Worm (Caenorhabditis elegans) whole organism, young adult: ENCODE data around the gene dhgd-1.

Source experiments
- B0035.1 ChIP-seq: sonication (generic microtip); optimal IDR thresholded peaks from 2 replicates; lab custom pipeline; 2016; ENCODE audit warnings: missing genetic modification characterization, mild to moderate bottlenecking, missing compliant biosample characterization, missing genotype, missing genetic modification reagents
- C06A6.2 ChIP-seq: fragments of 200-800 bp; sonication (Bioruptor generic); conservative IDR thresholded peaks from 2 replicates; pipeline ENCODE4 v1.3.6; 2022; ENCODE audit warnings: missing genetic modification characterization, missing compliant biosample characterization
- C17E4.6 ChIP-seq: fragments of 200-800 bp; sonication (Bioruptor generic); IDR thresholded peaks from 2 replicates; pipeline ENCODE4 v1.3.6; 2022; ENCODE audit warnings: missing genetic modification reagents, missing genetic modification characterization, missing compliant biosample characterization
- F10E7.11 ChIP-seq: sonication (generic microtip); optimal IDR thresholded peaks from 2 replicates; lab custom pipeline; 2017; ENCODE audit warnings: mild to moderate bottlenecking, missing genetic modification characterization, moderate library complexity, missing compliant biosample characterization
- F49E8.2 ChIP-seq: sonication (generic microtip); optimal IDR thresholded peaks from 3 replicates; lab custom pipeline; 2017; ENCODE audit warnings: missing genetic modification characterization, mild to moderate bottlenecking, missing compliant biosample characterization, antibody characterized with exemption, moderate library complexity; ENCODE audit not compliant: insufficient read depth
- F52B5.7 ChIP-seq: sonication (generic microtip); optimal IDR thresholded peaks from 2 replicates; lab custom pipeline; 2016; ENCODE audit warnings: mild to moderate bottlenecking, missing genetic modification characterization, missing compliant biosample characterization
- F57C9.4 ChIP-seq: sonication (generic microtip); optimal IDR thresholded peaks from 2 replicates; lab custom pipeline; 2017; ENCODE audit warnings: mild to moderate bottlenecking, missing genetic modification characterization, missing compliant biosample characterization
- Y53F4B.3 ChIP-seq: fragments of 200-800 bp; sonication (Bioruptor generic); IDR thresholded peaks from 2 replicates; pipeline ENCODE4 v1.3.6; 2022; ENCODE audit warnings: missing genetic modification reagents, missing genetic modification characterization, missing compliant biosample characterization
- Y79H2A.3 ChIP-seq: fragments of 200-800 bp; sonication (Bioruptor generic); conservative IDR thresholded peaks from 2 replicates; pipeline ENCODE4 v1.3.6; 2022; ENCODE audit warnings: missing genetic modification reagents, missing genetic modification characterization, missing compliant biosample characterization
- Y95B8A.8 ChIP-seq: fragments of 200-800 bp; sonication (Bioruptor generic); IDR thresholded peaks from 2 replicates; pipeline ENCODE4 v1.3.6; 2022; ENCODE audit warnings: missing genetic modification reagents, missing genetic modification characterization, missing compliant biosample characterization
- ZK185.1 ChIP-seq: sonication (generic microtip); optimal IDR thresholded peaks from 2 replicates; lab custom pipeline; 2016; ENCODE audit warnings: mild to moderate bottlenecking, missing genetic modification characterization, missing compliant biosample characterization; ENCODE audit not compliant: poor library complexity, severe bottlenecking
- aptf-2 ChIP-seq: fragments of 200-800 bp; sonication (Bioruptor generic); conservative IDR thresholded peaks from 2 replicates; pipeline ENCODE4 v1.3.6; 2022; ENCODE audit warnings: missing genetic modification reagents, missing genetic modification characterization, missing compliant biosample characterization
- aptf-3 ChIP-seq: fragments of 200-800 bp; sonication (Bioruptor generic); IDR thresholded peaks from 2 replicates; pipeline ENCODE4 v1.3.6; 2022; ENCODE audit warnings: missing genetic modification characterization, missing compliant biosample characterization
- atf-7 ChIP-seq: sonication (generic microtip); optimal IDR thresholded peaks from 2 replicates; lab custom pipeline; 2017; ENCODE audit warnings: mild to moderate bottlenecking, missing genetic modification characterization, missing compliant biosample characterization
- attf-5 ChIP-seq: fragments of 200-800 bp; sonication (Bioruptor generic); optimal IDR thresholded peaks from 2 replicates; lab custom pipeline; 2018; ENCODE audit warnings: mild to moderate bottlenecking, missing genetic modification characterization, missing compliant biosample characterization
- bed-1 ChIP-seq: fragments of 200-800 bp; sonication (Bioruptor generic); IDR thresholded peaks from 2 replicates; pipeline ENCODE4 v1.3.6; 2022; ENCODE audit warnings: missing genetic modification reagents, missing genetic modification characterization, missing compliant biosample characterization
- cebp-1 ChIP-seq, 2 experiments: fragments of 200-800 bp in 1 of 2; sonication (Bioruptor generic) in 1 of 2; sonication (generic microtip) in 1 of 2; IDR thresholded peaks in 1 of 2; optimal IDR thresholded peaks in 1 of 2; 2 replicates each; pipeline versions ENCODE4 v1.3.6 to Lab custom; 2017 to 2022; ENCODE audit warnings: missing compliant biosample characterization in 2 of 2, missing genetic modification characterization in 2 of 2, mild to moderate bottlenecking in 1 of 2, missing genetic modification reagents in 1 of 2, moderate library complexity in 1 of 2
- ceh-40 ChIP-seq: fragments of 200-800 bp; sonication (Bioruptor generic); IDR thresholded peaks from 2 replicates; pipeline ENCODE4 v1.3.6; 2022; ENCODE audit warnings: missing genetic modification characterization, missing compliant biosample characterization
- ceh-91 ChIP-seq: fragments of 200-800 bp; sonication (Bioruptor generic); IDR thresholded peaks from 2 replicates; pipeline ENCODE4 v1.3.6; 2022; ENCODE audit warnings: missing genetic modification reagents, missing genetic modification characterization, missing compliant biosample characterization
- efl-1 ChIP-seq: fragments of 150-350 bp; optimal IDR thresholded peaks from 2 replicates; lab custom pipeline; 2014; ENCODE audit warnings: missing biosample characterization, missing genetic modification reagents, missing genetic modification characterization
- egl-18 ChIP-seq: fragments of 200-800 bp; sonication (Bioruptor generic); IDR thresholded peaks from 2 replicates; pipeline ENCODE4 v1.3.6; 2022; ENCODE audit warnings: missing genetic modification reagents, missing genetic modification characterization, missing compliant biosample characterization
- gei-17 ChIP-seq: fragments of 200-800 bp; sonication (Bioruptor generic); optimal IDR thresholded peaks from 2 replicates; lab custom pipeline; 2018; ENCODE audit warnings: mild to moderate bottlenecking, missing genetic modification characterization, missing compliant biosample characterization
- hsf-1 ChIP-seq: fragments of 200-800 bp; sonication (Bioruptor generic); IDR thresholded peaks from 2 replicates; pipeline ENCODE4 v1.3.6; 2022; ENCODE audit warnings: missing genetic modification reagents, missing genetic modification characterization, missing compliant biosample characterization
- let-526 ChIP-seq: fragments of 200-800 bp; sonication (Bioruptor generic); IDR thresholded peaks from 2 replicates; pipeline ENCODE4 v1.3.6; 2022; ENCODE audit warnings: missing genetic modification reagents, missing genetic modification characterization, missing compliant biosample characterization
- lin-26 ChIP-seq: fragments of 200-800 bp; sonication (Bioruptor generic); IDR thresholded peaks from 2 replicates; pipeline ENCODE4 v1.3.6; 2022; ENCODE audit warnings: missing genetic modification reagents, missing genetic modification characterization, missing compliant biosample characterization
- lin-35 ChIP-seq, 3 experiments: fragments of 150-350 bp in 2 of 3; sonication (generic microtip) in 1 of 3; optimal IDR thresholded peaks; 2 replicates each; lab custom pipeline; 2014 to 2018; ENCODE audit warnings: missing biosample characterization in 3 of 3, missing genetic modification characterization in 3 of 3, missing genetic modification reagents in 3 of 3
- lir-1 ChIP-seq: fragments of 200-800 bp; sonication (Bioruptor generic); conservative IDR thresholded peaks from 2 replicates; pipeline ENCODE4 v1.3.6; 2022; ENCODE audit warnings: missing genetic modification reagents, missing genetic modification characterization, missing compliant biosample characterization
- lsy-27 ChIP-seq: sonication (generic microtip); optimal IDR thresholded peaks from 2 replicates; lab custom pipeline; 2017; ENCODE audit warnings: missing genetic modification characterization, mild to moderate bottlenecking, missing compliant biosample characterization, antibody characterized with exemption, missing genotype, borderline replicate concordance; ENCODE audit not compliant: insufficient read depth
- madf-8 ChIP-seq: fragments of 200-800 bp; sonication (Bioruptor generic); conservative IDR thresholded peaks from 2 replicates; pipeline ENCODE4 v1.3.6; 2022; ENCODE audit warnings: missing genetic modification reagents, missing genetic modification characterization, missing compliant biosample characterization
- mxl-1 ChIP-seq: sonication (generic microtip); optimal IDR thresholded peaks from 2 replicates; lab custom pipeline; 2016; ENCODE audit warnings: missing genetic modification characterization, missing compliant biosample characterization
- nfya-1 ChIP-seq: sonication (generic microtip); optimal IDR thresholded peaks from 2 replicates; lab custom pipeline; 2017; ENCODE audit warnings: antibody characterized with exemption, missing compliant biosample characterization, missing genetic modification characterization, borderline replicate concordance; ENCODE audit not compliant: insufficient read depth
- nhr-179 ChIP-seq: sonication (generic microtip); optimal IDR thresholded peaks from 2 replicates; lab custom pipeline; 2016; ENCODE audit warnings: mild to moderate bottlenecking, missing genetic modification characterization, missing compliant biosample characterization
- nhr-27 ChIP-seq: fragments of 200-800 bp; sonication (Bioruptor generic); optimal IDR thresholded peaks from 2 replicates; lab custom pipeline; 2018; ENCODE audit warnings: mild to moderate bottlenecking, missing genetic modification characterization, moderate library complexity, missing compliant biosample characterization
- nhr-80 ChIP-seq: sonication (generic microtip); optimal IDR thresholded peaks from 2 replicates; lab custom pipeline; 2016; ENCODE audit warnings: missing genetic modification characterization, missing compliant biosample characterization
- rcor-1 ChIP-seq: fragments of 200-800 bp; sonication (Bioruptor generic); IDR thresholded peaks from 2 replicates; pipeline ENCODE4 v1.3.6; 2022; ENCODE audit warnings: missing genetic modification reagents, missing genetic modification characterization, missing compliant biosample characterization
- sea-2 ChIP-seq: fragments of 200-800 bp; sonication (Bioruptor generic); IDR thresholded peaks from 2 replicates; pipeline ENCODE4 v1.3.6; 2022; ENCODE audit warnings: missing genetic modification characterization, missing compliant biosample characterization
- snpc-1.3 ChIP-seq: sonication (generic microtip); optimal IDR thresholded peaks from 2 replicates; lab custom pipeline; 2017; ENCODE audit warnings: missing genetic modification characterization, mild to moderate bottlenecking, missing compliant biosample characterization, antibody characterized with exemption, moderate library complexity, missing genotype, missing genetic modification reagents; ENCODE audit not compliant: insufficient read depth
- somi-1 ChIP-seq: fragments of 200-800 bp; sonication (Bioruptor generic); optimal IDR thresholded peaks from 2 replicates; lab custom pipeline; 2018; ENCODE audit warnings: mild to moderate bottlenecking, missing genetic modification characterization, missing compliant biosample characterization
- tbx-9 ChIP-seq: sonication (generic microtip); optimal IDR thresholded peaks from 2 replicates; lab custom pipeline; 2016; ENCODE audit warnings: borderline replicate concordance, missing genetic modification characterization, inconsistent platforms, missing compliant biosample characterization
- unc-62 ChIP-seq: fragments of 150-350 bp; optimal IDR thresholded peaks from 2 replicates; lab custom pipeline; 2014; ENCODE audit warnings: missing biosample characterization, missing genetic modification reagents, missing genetic modification characterization
- xnd-1 ChIP-seq: sonication (generic microtip); optimal IDR thresholded peaks from 2 replicates; lab custom pipeline; 2016; ENCODE audit warnings: missing genotype, missing genetic modification reagents, missing genetic modification characterization, missing compliant biosample characterization
- zfh-2 ChIP-seq: fragments of 200-800 bp; sonication (Bioruptor generic); conservative IDR thresholded peaks from 2 replicates; pipeline ENCODE4 v1.3.6; 2022; ENCODE audit warnings: missing genetic modification reagents, missing genetic modification characterization, missing compliant biosample characterization
- zim-3 ChIP-seq: sonication (generic microtip); optimal IDR thresholded peaks from 2 replicates; lab custom pipeline; 2017; ENCODE audit warnings: mild to moderate bottlenecking, missing genetic modification characterization, moderate library complexity, missing compliant biosample characterization

The dhgd-1 gene

ce11 chrII:11582698-11583097, 30.8 kb upstream of the dhgd-1 start, which contains the start of gene ints-7 (continued):
- peak; percentile 4 for TF ChIP-seq snpc-1.3 (tag; lab: Kevin White, UChicago)

ce11 chrII:11578327-11578726, 26.4 kb upstream of the dhgd-1 start, which contains the start of gene smc-6:
smc-6 (plus strand) TSS chrII:11578716.
- TF ChIP-seq bed-1, result no peak
- peak; percentile 96 for TF ChIP-seq cebp-1 (GFP tag; IDR thresholded peaks at IDR 0.05; lab: Robert Waterston, UW)
- peak; percentile 99 for TF ChIP-seq cebp-1 (tag; optimal IDR thresholded peaks at IDR 0.05; lab: Kevin White, UChicago)
- TF ChIP-seq efl-1 (GFP tag; lab: Kevin White, UChicago), result no peak
- TF ChIP-seq lsy-27, result no peak
- no peak for TF ChIP-seq nhr-179 (tag; lab: Kevin White, UChicago)
- no peak for TF ChIP-seq somi-1 (GFP tag; lab: Kevin White, UChicago)
- no peak for TF ChIP-seq ZK185.1 (tag; lab: Kevin White, UChicago)
- no peak for TF ChIP-seq zim-3
- peak; percentile 28 for TF ChIP-seq nhr-80 (tag; lab: Kevin White, UChicago)
- TF ChIP-seq F52B5.7 (tag; lab: Kevin White, UChicago), result no peak
- peak; percentile 77 for TF ChIP-seq attf-5

ce11 chrII:11577861-11578260, 26.0 kb upstream of the dhgd-1 start:
- TF ChIP-seq xnd-1 (peak; percentile 93), gei-17 (GFP tag; lab: Kevin White, UChicago) (no peak), F52B5.7 (tag; lab: Kevin White, UChicago) (no peak), lin-26 (no peak), tbx-9 (tag; lab: Kevin White, UChicago) (no peak), ceh-40 (GFP tag; lab: Robert Waterston, UW) (no peak), mxl-1 (no peak), cebp-1 (GFP tag; IDR thresholded peaks at IDR 0.05; lab: Robert Waterston, UW) (no peak), cebp-1 (tag; optimal IDR thresholded peaks at IDR 0.05; lab: Kevin White, UChicago) (no peak), let-526 (GFP tag; lab: Robert Waterston, UW) (no peak), C06A6.2 (no peak), egl-18 (no peak), zfh-2 (GFP tag; lab: Robert Waterston, UW) (no peak), rcor-1 (peak; percentile 73), lir-1 (GFP tag; lab: Robert Waterston, UW) (0 out of 2 replicates have a peak, but pooled peaks have one; percentile 25), nhr-80 (tag; lab: Kevin White, UChicago) (no peak), hsf-1 (GFP tag; lab: Robert Waterston, UW) (peak; percentile 88), C17E4.6 (GFP tag; lab: Robert Waterston, UW) (no peak), F57C9.4 (tag; lab: Kevin White, UChicago) (no peak), bed-1 (no peak), unc-62 (GFP tag; lab: Kevin White, UChicago) (no peak), nhr-179 (tag; lab: Kevin White, UChicago) (no peak), ZK185.1 (tag; lab: Kevin White, UChicago) (no peak), nhr-27 (tag; lab: Kevin White, UChicago) (no peak), Y95B8A.8 (GFP tag; lab: Robert Waterston, UW) (peak; percentile 89; the same call in 1 of the 2 replicates), aptf-2 (no peak), aptf-3 (GFP tag; lab: Robert Waterston, UW) (no peak), Y79H2A.3 (0 out of 2 replicates have a peak, but pooled peaks have one; percentile 73), lin-35 (GFP tag; optimal IDR thresholded peaks at IDR 0.05; lab: Kevin White, UChicago) (peak in 1 of 3 experiments; percentile 77), F49E8.2 (no peak), F10E7.11 (no peak), Y53F4B.3 (no peak), madf-8 (GFP tag; lab: Robert Waterston, UW) (peak; percentile 96), nfya-1 (tag; lab: Kevin White, UChicago) (no peak), sea-2 (GFP tag; lab: Robert Waterston, UW) (no peak), atf-7 (tag; lab: Kevin White, UChicago) (no peak), ceh-91 (GFP tag; lab: Robert Waterston, UW) (peak; percentile 95), B0035.1 (tag; lab: Kevin White, UChicago) (no peak)
